Comparison of ENCODE assay signal across 1 fruit fly cellular context in the genomic region with DNA sequence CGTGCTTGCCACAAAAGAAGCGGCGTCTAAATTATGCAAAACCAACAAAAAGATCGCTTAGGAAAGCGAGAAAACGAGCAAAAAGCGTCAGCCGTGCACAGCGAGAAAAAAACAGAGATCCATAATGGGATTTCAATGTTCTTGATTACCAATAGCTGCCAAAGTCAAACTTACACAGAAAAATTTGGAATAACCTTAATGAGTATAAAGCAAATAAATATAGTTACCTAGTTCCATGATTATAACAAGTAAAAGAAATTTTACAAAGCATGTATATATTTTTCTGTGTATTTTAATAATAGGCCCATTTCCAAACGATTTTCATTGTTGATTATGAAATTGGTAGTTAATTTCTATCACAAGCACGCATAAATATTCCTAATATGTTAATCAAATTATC.
A peak's percentile ranks its signal among the peaks of the same experiment; 100 is the strongest.
TF ChIP-seq lines count a peak whose summit lies in the region.

No protein-coding gene starts in this region.

TF ChIP-seq in whole organism, embryonic, 481 proteins besides CTCF, POLR2A, EP300 and RAD21 (continued from another document):
- no peak for TF ChIP-seq Deaf1 (tag; optimal IDR thresholded peaks at IDR 0.05; lab: Kevin White, UChicago)
- peak; percentile 35 for TF ChIP-seq CG4820 (GFP tag; optimal IDR thresholded peaks at IDR 0.05; lab: Kevin White, UChicago)
- no peak for TF ChIP-seq pnt (GFP tag; optimal IDR thresholded peaks at IDR 0.05; lab: Kevin White, UChicago)
- no peak for TF ChIP-seq sug (tag; optimal IDR thresholded peaks at IDR 0.05; lab: Kevin White, UChicago)
- TF ChIP-seq tap (tag; optimal IDR thresholded peaks at IDR 0.05; lab: Kevin White, UChicago), result peak; percentile 68
- no peak for TF ChIP-seq wek (GFP tag; optimal IDR thresholded peaks at IDR 0.05; lab: Kevin White, UChicago)
- peak; percentile 68 for TF ChIP-seq Sox100B (GFP tag; optimal IDR thresholded peaks at IDR 0.05; lab: Kevin White, UChicago)
- peak; percentile 70 for TF ChIP-seq CG2678 (tag; optimal IDR thresholded peaks at IDR 0.05; lab: Kevin White, UChicago)
- TF ChIP-seq H15 (GFP tag; IDR thresholded peaks at IDR 0.05; lab: Robert Waterston, UW), result no peak
- TF ChIP-seq tll (GFP tag; optimal IDR thresholded peaks at IDR 0.05; lab: Kevin White, UChicago), result no peak
- TF ChIP-seq slbo (GFP tag; IDR thresholded peaks at IDR 0.05; lab: Robert Waterston, UW), result peak; percentile 41
- peak; percentile 25; the same call in 1 of the 3 replicates for TF ChIP-seq CG14050 (GFP tag; IDR thresholded peaks at IDR 0.05; lab: Robert Waterston, UW)
- 0 out of 2 replicates have a peak, but pooled peaks have one; percentile 18 for TF ChIP-seq seq (GFP tag; IDR thresholded peaks at IDR 0.05; lab: Robert Waterston, UW)
- TF ChIP-seq salm (tag; optimal IDR thresholded peaks at IDR 0.05; lab: Kevin White, UChicago), result peak; percentile 18
- TF ChIP-seq hb (GFP tag; IDR thresholded peaks at IDR 0.05; lab: Robert Waterston, UW; ENCODE audit: partially characterized antibody), result no peak
- TF ChIP-seq CG8924 (tag; optimal IDR thresholded peaks at IDR 0.05; lab: Kevin White, UChicago), result peak; percentile 12
- peak; percentile 73 for TF ChIP-seq ci (GFP tag; IDR thresholded peaks at IDR 0.05; lab: Robert Waterston, UW)
- peak; percentile 2 for TF ChIP-seq Fer1 (GFP tag; optimal IDR thresholded peaks at IDR 0.05; lab: Kevin White, UChicago)
- TF ChIP-seq CoRest (tag; optimal IDR thresholded peaks at IDR 0.05; lab: Kevin White, UChicago), result peak; percentile 31
- no peak for TF ChIP-seq exex (tag; optimal IDR thresholded peaks at IDR 0.05; lab: Kevin White, UChicago)
- TF ChIP-seq HLH4C (GFP tag; IDR thresholded peaks at IDR 0.05; lab: Robert Waterston, UW; ENCODE audit: partially characterized antibody), result no peak
- no peak for TF ChIP-seq peb (GFP tag; IDR thresholded peaks at IDR 0.05; lab: Robert Waterston, UW)
- TF ChIP-seq az2 (GFP tag; optimal IDR thresholded peaks at IDR 0.05; lab: Kevin White, UChicago), result no peak
- TF ChIP-seq croc (GFP tag; conservative IDR thresholded peaks at IDR 0.05; lab: Robert Waterston, UW), result 0 out of 3 replicates have a peak, but pooled peaks have one; percentile 20
- no peak for TF ChIP-seq aop (GFP tag; IDR thresholded peaks at IDR 0.05; lab: Robert Waterston, UW)
- peak; percentile 10; the same call in 1 of the 2 replicates for TF ChIP-seq danr (GFP tag; IDR thresholded peaks at IDR 0.05; lab: Robert Waterston, UW)
- TF ChIP-seq lab (GFP tag; optimal IDR thresholded peaks at IDR 0.05; lab: Kevin White, UChicago), result peak; percentile 26
- peak; percentile 0 for TF ChIP-seq Hmr (GFP tag; optimal IDR thresholded peaks at IDR 0.05; lab: Kevin White, UChicago)
- 0 out of 3 replicates have a peak, but pooled peaks have one; percentile 41 for TF ChIP-seq ase (GFP tag; IDR thresholded peaks at IDR 0.05; lab: Robert Waterston, UW)
TF ChIP-seq in whole organism, embryonic: peak in this region for 116.
